Worm (Caenorhabditis elegans) whole organism, late embryonic: ENCODE data around the gene ttc-4.

Source experiments
- C38D4.7 ChIP-seq: fragments of 200-800 bp; sonication (Bioruptor generic); optimal IDR thresholded peaks from 2 replicates; lab custom pipeline; 2018; ENCODE audit warnings: mild to moderate bottlenecking, missing genetic modification characterization, moderate library complexity, missing compliant biosample characterization
- ama-1 ChIP-seq: fragments of 150-350 bp; optimal IDR thresholded peaks from 2 replicates; lab custom pipeline; 2014
- elt-2 ChIP-seq: sonication (generic microtip); optimal IDR thresholded peaks from 2 replicates; lab custom pipeline; 2016; ENCODE audit warnings: missing genetic modification reagents, missing genetic modification characterization, missing compliant biosample characterization
- ets-4 ChIP-seq: sonication (generic microtip); optimal IDR thresholded peaks from 2 replicates; lab custom pipeline; 2016; ENCODE audit warnings: missing genetic modification characterization, missing compliant biosample characterization
- fax-1 ChIP-seq: sonication (generic microtip); optimal IDR thresholded peaks from 2 replicates; lab custom pipeline; 2016; ENCODE audit warnings: missing genotype, missing genetic modification characterization, missing compliant biosample characterization
- nfya-1 ChIP-seq: sonication (generic microtip); optimal IDR thresholded peaks from 2 replicates; lab custom pipeline; 2017; ENCODE audit warnings: missing genetic modification characterization, mild to moderate bottlenecking, missing compliant biosample characterization, antibody characterized with exemption, moderate library complexity
- nhr-11 ChIP-seq: fragments of 150-350 bp; optimal IDR thresholded peaks from 2 replicates; lab custom pipeline; 2014; ENCODE audit warnings: missing biosample characterization, missing genetic modification characterization
- pag-3 ChIP-seq: sonication (generic microtip); optimal IDR thresholded peaks from 2 replicates; lab custom pipeline; 2016; ENCODE audit warnings: missing compliant biosample characterization, missing genetic modification characterization, borderline replicate concordance
- sdc-2 ChIP-seq: sonication (generic microtip); optimal IDR thresholded peaks from 2 replicates; lab custom pipeline; 2016; ENCODE audit warnings: missing genotype, missing genetic modification characterization, missing compliant biosample characterization
- syd-9 ChIP-seq: sonication (generic microtip); optimal IDR thresholded peaks from 2 replicates; lab custom pipeline; 2016; ENCODE audit warnings: mild to moderate bottlenecking, missing genetic modification characterization, moderate library complexity, missing compliant biosample characterization
- unc-55 ChIP-seq: sonication (generic microtip); optimal IDR thresholded peaks from 2 replicates; lab custom pipeline; 2017; ENCODE audit warnings: missing biosample characterization, missing genetic modification reagents, missing genetic modification characterization

ce11 chrII:5578035-5578434 is 16.5 kb upstream of the ttc-4 start, which contains the start of gene T25E4.1:
- TF ChIP-seq elt-2 (tag; lab: Kevin White, UChicago) (no peak), unc-55 (GFP tag; lab: Kevin White, UChicago) (no peak), nhr-11 (tag; lab: Kevin White, UChicago) (no peak), nfya-1 (tag; lab: Kevin White, UChicago) (no peak), ets-4 (tag; lab: Kevin White, UChicago) (no peak), ama-1 (lab: Kevin White, UChicago) (no peak), fax-1 (tag; lab: Kevin White, UChicago) (no peak), pag-3 (tag; lab: Kevin White, UChicago) (no peak), sdc-2 (no peak), syd-9 (no peak), C38D4.7 (GFP tag; lab: Kevin White, UChicago) (no peak)
